Worm (Caenorhabditis elegans) whole organism, mixed stage, embryonic: ENCODE data around the gene aex-4.

Experiments used
- M03D4.4 ChIP-seq: sonication (generic microtip); optimal IDR thresholded peaks from 2 replicates; lab custom pipeline; 2017; ENCODE audit warnings: mild to moderate bottlenecking, missing genetic modification characterization, missing compliant biosample characterization
- bed-3 ChIP-seq: fragments of 200-800 bp; sonication (Bioruptor generic); optimal IDR thresholded peaks from 3 replicates; lab custom pipeline; 2018; ENCODE audit warnings: mild to moderate bottlenecking, missing genetic modification characterization, moderate library complexity, missing compliant biosample characterization
- blmp-1 ChIP-seq: fragments of 150-350 bp; optimal IDR thresholded peaks from 2 replicates; lab custom pipeline; 2014; ENCODE audit warnings: missing biosample characterization, missing genetic modification characterization
- ceh-39 ChIP-seq: fragments of 150-350 bp; optimal IDR thresholded peaks from 2 replicates; lab custom pipeline; 2014; ENCODE audit warnings: missing biosample characterization, missing genetic modification characterization
- ceh-43 ChIP-seq: fragments of 200-800 bp; sonication (Bioruptor generic); optimal IDR thresholded peaks from 2 replicates; lab custom pipeline; 2018; ENCODE audit warnings: mild to moderate bottlenecking, missing genetic modification characterization, moderate library complexity, missing compliant biosample characterization
- ceh-83 ChIP-seq: fragments of 200-800 bp; sonication (Bioruptor generic); optimal IDR thresholded peaks from 2 replicates; lab custom pipeline; 2018; ENCODE audit warnings: mild to moderate bottlenecking, missing genetic modification characterization, missing compliant biosample characterization
- ces-1 ChIP-seq: fragments of 150-350 bp; optimal IDR thresholded peaks from 2 replicates; lab custom pipeline; 2014; ENCODE audit warnings: missing biosample characterization, missing genetic modification reagents, missing genetic modification characterization
- cnd-1 ChIP-seq: fragments of 200-800 bp; sonication (Bioruptor generic); optimal IDR thresholded peaks from 2 replicates; lab custom pipeline; 2018; ENCODE audit warnings: mild to moderate bottlenecking, missing genetic modification characterization, missing compliant biosample characterization
- drap-1 ChIP-seq: fragments of 200-800 bp; sonication (Bioruptor generic); optimal IDR thresholded peaks from 3 replicates; lab custom pipeline; 2018; ENCODE audit warnings: mild to moderate bottlenecking, missing genetic modification characterization, missing compliant biosample characterization
- elt-1 ChIP-seq: sonication (generic microtip); optimal IDR thresholded peaks from 2 replicates; lab custom pipeline; 2017; ENCODE audit warnings: missing genetic modification characterization, mild to moderate bottlenecking, missing compliant biosample characterization, antibody characterized with exemption, moderate library complexity, borderline replicate concordance; ENCODE audit not compliant: insufficient read depth
- elt-3 ChIP-seq: fragments of 150-350 bp; optimal IDR thresholded peaks from 2 replicates; lab custom pipeline; 2014; ENCODE audit warnings: missing biosample characterization, missing genetic modification characterization
- flh-1 ChIP-seq: fragments of 200-800 bp; sonication (Bioruptor generic); optimal IDR thresholded peaks from 2 replicates; lab custom pipeline; 2018; ENCODE audit warnings: mild to moderate bottlenecking, missing genetic modification characterization, moderate library complexity, missing compliant biosample characterization
- ham-2 ChIP-seq: fragments of 200-800 bp; sonication (Bioruptor generic); optimal IDR thresholded peaks from 2 replicates; lab custom pipeline; 2018; ENCODE audit warnings: mild to moderate bottlenecking, missing genetic modification characterization, missing compliant biosample characterization
- hlh-1 ChIP-seq: fragments of 150-350 bp; optimal IDR thresholded peaks from 2 replicates; lab custom pipeline; 2014; ENCODE audit warnings: missing biosample characterization, missing genetic modification reagents, missing genetic modification characterization
- lin-13 ChIP-seq: fragments of 150-350 bp; optimal IDR thresholded peaks from 2 replicates; lab custom pipeline; 2014; ENCODE audit warnings: missing biosample characterization, missing genetic modification characterization
- lin-32 ChIP-seq: fragments of 200-800 bp; sonication (Bioruptor generic); optimal IDR thresholded peaks from 2 replicates; lab custom pipeline; 2018; ENCODE audit warnings: mild to moderate bottlenecking, missing genetic modification characterization, missing compliant biosample characterization
- lsy-2 ChIP-seq: fragments of 150-350 bp; optimal IDR thresholded peaks from 2 replicates; lab custom pipeline; 2014; ENCODE audit warnings: missing biosample characterization, missing genetic modification characterization
- mab-5 ChIP-seq: fragments of 150-350 bp; optimal IDR thresholded peaks from 2 replicates; lab custom pipeline; 2014; ENCODE audit warnings: missing biosample characterization, missing genetic modification characterization
- mep-1 ChIP-seq: fragments of 150-350 bp; optimal IDR thresholded peaks from 2 replicates; lab custom pipeline; 2017; ENCODE audit warnings: missing biosample characterization, missing genetic modification reagents, missing genetic modification characterization, inconsistent platforms
- mls-2 ChIP-seq: sonication (generic microtip); optimal IDR thresholded peaks from 2 replicates; lab custom pipeline; 2016; ENCODE audit warnings: mild to moderate bottlenecking, missing genetic modification characterization, moderate library complexity, missing compliant biosample characterization
- nhr-12 ChIP-seq: fragments of 150-350 bp; optimal IDR thresholded peaks from 2 replicates; lab custom pipeline; 2014; ENCODE audit warnings: missing biosample characterization, missing genetic modification characterization
- nhr-2 ChIP-seq: fragments of 150-350 bp; optimal IDR thresholded peaks from 2 replicates; lab custom pipeline; 2014; ENCODE audit warnings: missing biosample characterization, missing genetic modification characterization
- nhr-237 ChIP-seq: fragments of 150-350 bp; optimal IDR thresholded peaks from 2 replicates; lab custom pipeline; 2014; ENCODE audit warnings: missing biosample characterization, missing genetic modification characterization
- nhr-28 ChIP-seq: fragments of 150-350 bp; optimal IDR thresholded peaks from 2 replicates; lab custom pipeline; 2014; ENCODE audit warnings: missing biosample characterization, missing genetic modification characterization
- nhr-76 ChIP-seq: sonication (generic microtip); optimal IDR thresholded peaks from 2 replicates; lab custom pipeline; 2017; ENCODE audit warnings: missing biosample characterization, missing genetic modification characterization
- pha-4 ChIP-seq: fragments of 150-350 bp; optimal IDR thresholded peaks from 2 replicates; lab custom pipeline; 2018; ENCODE audit warnings: missing biosample characterization, missing genetic modification reagents, missing genetic modification characterization
- sem-2 ChIP-seq: fragments of 200-800 bp; sonication (Bioruptor generic); optimal IDR thresholded peaks from 2 replicates; lab custom pipeline; 2018; ENCODE audit warnings: mild to moderate bottlenecking, missing genetic modification characterization, missing compliant biosample characterization
- snpc-4 ChIP-seq: fragments of 150-350 bp; optimal IDR thresholded peaks from 2 replicates; lab custom pipeline; 2014; ENCODE audit warnings: missing biosample characterization, missing genetic modification characterization
- sptf-1 ChIP-seq: sonication (generic microtip); optimal IDR thresholded peaks from 2 replicates; lab custom pipeline; 2017; ENCODE audit warnings: mild to moderate bottlenecking, missing genetic modification characterization, moderate library complexity, missing compliant biosample characterization
- tbx-8 ChIP-seq: fragments of 200-800 bp; sonication (Bioruptor generic); optimal IDR thresholded peaks from 2 replicates; lab custom pipeline; 2018; ENCODE audit warnings: mild to moderate bottlenecking, missing genetic modification characterization, moderate library complexity, missing compliant biosample characterization
- unc-120 ChIP-seq: sonication (generic microtip); optimal IDR thresholded peaks from 2 replicates; lab custom pipeline; 2017; ENCODE audit warnings: missing genetic modification characterization, missing compliant biosample characterization; ENCODE audit not compliant: poor library complexity, severe bottlenecking
- unc-39 ChIP-seq: fragments of 150-350 bp; optimal IDR thresholded peaks from 2 replicates; lab custom pipeline; 2014; ENCODE audit warnings: missing biosample characterization, missing genetic modification characterization
- unc-62 ChIP-seq: fragments of 150-350 bp; optimal IDR thresholded peaks from 2 replicates; lab custom pipeline; 2014; ENCODE audit warnings: missing biosample characterization, missing genetic modification reagents, missing genetic modification characterization
- zip-8 ChIP-seq: fragments of 150-350 bp; optimal IDR thresholded peaks from 2 replicates; lab custom pipeline; 2014; ENCODE audit warnings: missing biosample characterization, missing genetic modification characterization
- ztf-11 ChIP-seq: fragments of 150-350 bp; optimal IDR thresholded peaks from 2 replicates; lab custom pipeline; 2014; ENCODE audit warnings: missing biosample characterization, missing genetic modification characterization

aex-4 gene

ce11 chrX:3696603-3697002 is 32.5 kb upstream of the aex-4 start, which contains the start of gene C01C4.3:
TSS of gene C01C4.3 (plus strand) at chrX:3696903.
- TF ChIP-seq nhr-76 (tag; lab: Kevin White, UChicago) (no peak), pha-4 (tag; lab: Kevin White, UChicago) (no peak), nhr-237 (tag; lab: Kevin White, UChicago) (no peak), sem-2 (GFP tag; lab: Kevin White, UChicago) (no peak), nhr-28 (tag; lab: Kevin White, UChicago) (no peak), ham-2 (GFP tag; lab: Kevin White, UChicago) (no peak), ces-1 (GFP tag; lab: Kevin White, UChicago) (no peak), elt-3 (tag; lab: Kevin White, UChicago) (no peak), mep-1 (tag; lab: Kevin White, UChicago) (no peak), tbx-8 (no peak), mls-2 (tag; lab: Kevin White, UChicago) (no peak), ceh-83 (GFP tag; lab: Kevin White, UChicago) (no peak)

ce11 chrX:3697623-3698022 is 31.5 kb upstream of the aex-4 start:
- TF ChIP-seq flh-1 (GFP tag; lab: Kevin White, UChicago), result peak; percentile 69
- TF ChIP-seq snpc-4 (tag; lab: Kevin White, UChicago), result no peak
- TF ChIP-seq ztf-11 (tag; lab: Kevin White, UChicago), result no peak
- peak; percentile 90 for TF ChIP-seq cnd-1 (tag; lab: Kevin White, UChicago)
- TF ChIP-seq sem-2 (GFP tag; lab: Kevin White, UChicago), result peak; percentile 69
- TF ChIP-seq hlh-1, result peak; percentile 5
- TF ChIP-seq lin-32 (GFP tag; lab: Kevin White, UChicago), result peak; percentile 76
- TF ChIP-seq tbx-8, result peak; percentile 83
- TF ChIP-seq drap-1 (GFP tag; lab: Kevin White, UChicago), result peak; percentile 91
- peak; percentile 34 for TF ChIP-seq lsy-2 (tag; lab: Kevin White, UChicago)
- no peak for TF ChIP-seq elt-3 (tag; lab: Kevin White, UChicago)
- peak; percentile 85 for TF ChIP-seq unc-120 (tag; lab: Kevin White, UChicago)
- TF ChIP-seq nhr-76 (tag; lab: Kevin White, UChicago), result no peak
- TF ChIP-seq mab-5 (tag; lab: Kevin White, UChicago), result no peak
- TF ChIP-seq ceh-39 (tag; lab: Kevin White, UChicago), result no peak
- TF ChIP-seq unc-39 (tag; lab: Kevin White, UChicago), result peak; percentile 36
- TF ChIP-seq nhr-12 (tag; lab: Kevin White, UChicago), result no peak
- TF ChIP-seq bed-3, result peak; percentile 87
- peak; percentile 21 for TF ChIP-seq unc-62 (GFP tag; lab: Kevin White, UChicago)
- peak; percentile 28 for TF ChIP-seq pha-4 (tag; lab: Kevin White, UChicago)
- peak; percentile 84 for TF ChIP-seq ceh-43 (GFP tag; lab: Kevin White, UChicago)
- TF ChIP-seq ham-2 (GFP tag; lab: Kevin White, UChicago), result peak; percentile 68
- peak; percentile 25 for TF ChIP-seq ces-1 (GFP tag; lab: Kevin White, UChicago)
- peak; percentile 93 for TF ChIP-seq M03D4.4
- TF ChIP-seq ceh-83 (GFP tag; lab: Kevin White, UChicago), result peak; percentile 95
- TF ChIP-seq nhr-28 (tag; lab: Kevin White, UChicago), result no peak
- peak; percentile 12 for TF ChIP-seq nhr-237 (tag; lab: Kevin White, UChicago)
- TF ChIP-seq blmp-1, result peak; percentile 20
- TF ChIP-seq mls-2 (tag; lab: Kevin White, UChicago), result peak; percentile 92
- TF ChIP-seq nhr-2, result no peak
- peak; percentile 59 for TF ChIP-seq mep-1 (tag; lab: Kevin White, UChicago)
- no peak for TF ChIP-seq zip-8 (tag; lab: Kevin White, UChicago)
- TF ChIP-seq lin-13, result peak; percentile 32
- peak; percentile 95 for TF ChIP-seq sptf-1 (tag; lab: Kevin White, UChicago)
- TF ChIP-seq elt-1 (tag; lab: Kevin White, UChicago), result no peak

ce11 chrX:3701861-3702260 is 27.2 kb upstream of the aex-4 start:
- TF ChIP-seq M03D4.4 (no peak), tbx-8 (no peak), ztf-11 (tag; lab: Kevin White, UChicago) (no peak), lin-32 (GFP tag; lab: Kevin White, UChicago) (no peak), mab-5 (tag; lab: Kevin White, UChicago) (no peak), blmp-1 (no peak), sptf-1 (tag; lab: Kevin White, UChicago) (no peak), unc-120 (tag; lab: Kevin White, UChicago) (no peak), unc-39 (tag; lab: Kevin White, UChicago) (no peak), drap-1 (GFP tag; lab: Kevin White, UChicago) (no peak), nhr-2 (no peak), flh-1 (GFP tag; lab: Kevin White, UChicago) (no peak), cnd-1 (tag; lab: Kevin White, UChicago) (no peak), ceh-39 (tag; lab: Kevin White, UChicago) (no peak), lin-13 (no peak), ces-1 (GFP tag; lab: Kevin White, UChicago) (no peak), elt-1 (tag; lab: Kevin White, UChicago) (no peak), zip-8 (tag; lab: Kevin White, UChicago) (no peak)
